Worm (Caenorhabditis elegans): ENCODE data around the gene C08B6.5.

Gene C08B6.5

ce11 chrV:10123324-10123723 lies 5.8 kb downstream of the C08B6.5 start, which contains the start of gene C08B6.6:
Gene C08B6.6, plus strand, starts transcription at chrV:10123624.
- TF ChIP-seq egrh-3 (GFP tag; IDR thresholded peaks at IDR 0.05) (no peak), pha-4 (tag; optimal IDR thresholded peaks at IDR 0.05) (no peak), ztf-3 (GFP tag; optimal IDR thresholded peaks at IDR 0.05) (no peak), snpc-1.1 (tag; optimal IDR thresholded peaks at IDR 0.05; ENCODE audit: insufficient read depth) (no peak), hmg-20 (GFP tag; IDR thresholded peaks at IDR 0.05) (no peak), tbx-9 (tag; optimal IDR thresholded peaks at IDR 0.05; ENCODE audit: borderline replicate concordance) (no peak), ccch-3 (GFP tag; optimal IDR thresholded peaks at IDR 0.05) (no peak), him-1 (tag; optimal IDR thresholded peaks at IDR 0.05) (no peak), D2030.7 (GFP tag; IDR thresholded peaks at IDR 0.05) (no peak), F10E7.11 (tag; optimal IDR thresholded peaks at IDR 0.05) (no peak), T07F8.4 (tag; optimal IDR thresholded peaks at IDR 0.05) (no peak), dpl-1 (GFP tag; optimal IDR thresholded peaks at IDR 0.05) (no peak)

DNA sequence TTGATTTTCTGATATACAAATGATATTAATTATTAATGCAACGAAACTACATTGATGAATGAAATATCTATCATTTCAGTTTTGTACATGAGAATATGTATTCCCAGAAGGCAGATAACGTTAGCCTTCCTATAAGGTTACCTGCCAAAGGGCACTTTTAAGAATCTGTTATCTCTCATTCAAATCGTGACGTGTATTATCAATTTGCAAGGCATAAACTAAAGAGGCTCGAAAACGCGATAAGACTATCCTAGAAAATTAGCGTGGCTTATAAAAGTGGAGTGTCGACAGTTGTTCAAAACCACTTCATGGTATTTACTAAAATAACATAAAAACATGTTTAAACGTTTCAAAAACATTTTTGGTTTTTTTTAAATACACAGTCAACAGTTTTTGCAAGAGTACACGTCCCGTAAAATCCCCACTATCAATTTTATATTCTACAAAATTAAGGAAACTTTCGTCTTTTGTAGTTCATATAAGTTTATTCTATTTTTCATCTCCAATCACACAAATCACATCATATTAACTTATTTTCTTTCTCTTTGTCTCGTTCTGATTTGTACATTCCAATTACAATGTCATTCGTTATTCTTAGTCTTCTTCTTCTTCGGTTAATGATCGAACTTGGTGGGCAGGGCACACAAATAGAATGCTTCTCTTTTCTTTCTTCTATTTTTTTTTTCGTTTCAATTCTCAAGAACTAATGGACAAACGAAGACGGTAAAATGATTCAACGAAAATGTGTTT lies 7.4 kb downstream of the C08B6.5 start, which contains the start of gene C08B6.10:
TSS of gene C08B6.10 (plus strand) at position 700 of the 750 bp plus-strand sequence.
- TF ChIP-seq gei-17 (GFP tag; optimal IDR thresholded peaks at IDR 0.05), result no peak
- no peak for TF ChIP-seq zim-3 (tag; optimal IDR thresholded peaks at IDR 0.05)
- TF ChIP-seq ets-4 (GFP tag; optimal IDR thresholded peaks at IDR 0.05), result no peak
- no peak for TF ChIP-seq attf-6 (GFP tag; IDR thresholded peaks at IDR 0.05)
- no peak for TF ChIP-seq bed-1 (GFP tag; IDR thresholded peaks at IDR 0.05)
- TF ChIP-seq akir-1 (GFP tag; optimal IDR thresholded peaks at IDR 0.05), result no peak
- no peak for TF ChIP-seq Y53G8AR.9 (GFP tag; conservative IDR thresholded peaks at IDR 0.05)
- no peak for TF ChIP-seq madf-10 (tag; optimal IDR thresholded peaks at IDR 0.05)
- TF ChIP-seq rcor-1 (GFP tag; IDR thresholded peaks at IDR 0.05), result no peak
- no peak for TF ChIP-seq aptf-3 (GFP tag; IDR thresholded peaks at IDR 0.05)
- no peak for TF ChIP-seq ccch-3 (GFP tag; optimal IDR thresholded peaks at IDR 0.05)
- TF ChIP-seq ZK185.1 (tag; optimal IDR thresholded peaks at IDR 0.05; ENCODE audit: poor library complexity, severe bottlenecking), result no peak
- no peak for TF ChIP-seq B0336.3 (GFP tag; IDR thresholded peaks at IDR 0.05)
- TF ChIP-seq sdz-38 (tag; optimal IDR thresholded peaks at IDR 0.05), result no peak
- no peak for TF ChIP-seq hlh-12 (tag; optimal IDR thresholded peaks at IDR 0.05)
- TF ChIP-seq ztf-25 (GFP tag; IDR thresholded peaks at IDR 0.05), result no peak
- no peak for TF ChIP-seq snpc-1.3 (tag; optimal IDR thresholded peaks at IDR 0.05; ENCODE audit: insufficient read depth)
- no peak for TF ChIP-seq atf-7 (tag; optimal IDR thresholded peaks at IDR 0.05)
- TF ChIP-seq C06A6.2 (GFP tag; conservative IDR thresholded peaks at IDR 0.05), result no peak

- TF ChIP-seq him-1 (tag; optimal IDR thresholded peaks at IDR 0.05) (no peak), egrh-3 (GFP tag; IDR thresholded peaks at IDR 0.05) (no peak), sea-2 (GFP tag; IDR thresholded peaks at IDR 0.05) (no peak), C06A6.2 (GFP tag; conservative IDR thresholded peaks at IDR 0.05) (no peak), ztf-3 (GFP tag; optimal IDR thresholded peaks at IDR 0.05) (no peak), nhr-90 (tag; optimal IDR thresholded peaks at IDR 0.05) (no peak), lsl-1 (GFP tag; optimal IDR thresholded peaks at IDR 0.05) (no peak), lir-1 (GFP tag; conservative IDR thresholded peaks at IDR 0.05) (no peak), zfh-2 (GFP tag; conservative IDR thresholded peaks at IDR 0.05) (no peak), Y79H2A.3 (GFP tag; conservative IDR thresholded peaks at IDR 0.05) (no peak), ZK185.1 (tag; optimal IDR thresholded peaks at IDR 0.05; ENCODE audit: poor library complexity, severe bottlenecking) (no peak), nhr-80 (tag; optimal IDR thresholded peaks at IDR 0.05) (no peak), Y67H2A.10 (GFP tag; conservative IDR thresholded peaks at IDR 0.05) (no peak)
Measured at ce11 chrV:10130195-10130594, 12.6 kb downstream of the C08B6.5 start, which contains the start of gene aos-1. Gene aos-1, minus strand, starts transcription at chrV:10130295.
